Worm (Caenorhabditis elegans) whole organism, early embryonic: ENCODE results near the gene srv-2.

Experiments
- aly-1 ChIP-seq: sonication (generic microtip); optimal IDR thresholded peaks from 2 replicates; lab custom pipeline; 2016; ENCODE audit warnings: missing genetic modification characterization, missing compliant biosample characterization
- ama-1 ChIP-seq: fragments of 150-350 bp; optimal IDR thresholded peaks from 2 replicates; lab custom pipeline; 2014
- ceh-13 ChIP-seq: fragments of 200-800 bp; sonication (Bioruptor generic); optimal IDR thresholded peaks from 2 replicates; lab custom pipeline; 2018; ENCODE audit warnings: mild to moderate bottlenecking, missing genetic modification characterization, missing compliant biosample characterization
- ceh-36 ChIP-seq: sonication (generic microtip); optimal IDR thresholded peaks from 2 replicates; lab custom pipeline; 2016; ENCODE audit warnings: missing genetic modification characterization, inconsistent platforms, missing compliant biosample characterization
- flt-1 ChIP-seq: fragments of 200-800 bp; sonication (Bioruptor generic); IDR thresholded peaks from 2 replicates; pipeline ENCODE4 v1.3.6; 2022; ENCODE audit warnings: missing genetic modification characterization, missing compliant biosample characterization
- hmbx-1 ChIP-seq: sonication (generic microtip); optimal IDR thresholded peaks from 2 replicates; lab custom pipeline; 2016; ENCODE audit warnings: mild to moderate bottlenecking, missing genetic modification characterization, missing compliant biosample characterization
- tbx-37 ChIP-seq: fragments of 200-800 bp; sonication (Bioruptor generic); conservative IDR thresholded peaks from 2 replicates; pipeline ENCODE4 v1.3.6; 2022; ENCODE audit warnings: missing genetic modification reagents, missing genetic modification characterization, missing compliant biosample characterization

- TF ChIP-seq ceh-36 (tag; lab: Kevin White, UChicago), result no peak
- no peak for TF ChIP-seq ama-1 (lab: Kevin White, UChicago)
- TF ChIP-seq hmbx-1 (tag; lab: Kevin White, UChicago), result no peak
- no peak for TF ChIP-seq tbx-37 (GFP tag; lab: Robert Waterston, UW)
- no peak for TF ChIP-seq ceh-13
- no peak for TF ChIP-seq aly-1 (tag; lab: Kevin White, UChicago)
- no peak for TF ChIP-seq flt-1 (GFP tag; lab: Robert Waterston, UW)
These were observed 45.0 kb upstream of the srv-2 start, which contains the start of gene M28.10 for ce11 chrII:10646901-10647566.
